Worm (Caenorhabditis elegans) whole organism, mixed stage, embryonic: ENCODE data around the gene K11E4.1.

Source experiments
- M03D4.4 ChIP-seq: sonication (generic microtip); optimal IDR thresholded peaks from 2 replicates; lab custom pipeline; 2017; ENCODE audit warnings: mild to moderate bottlenecking, missing genetic modification characterization, missing compliant biosample characterization
- bed-3 ChIP-seq: fragments of 200-800 bp; sonication (Bioruptor generic); optimal IDR thresholded peaks from 3 replicates; lab custom pipeline; 2018; ENCODE audit warnings: mild to moderate bottlenecking, missing genetic modification characterization, moderate library complexity, missing compliant biosample characterization
- blmp-1 ChIP-seq: fragments of 150-350 bp; optimal IDR thresholded peaks from 2 replicates; lab custom pipeline; 2014; ENCODE audit warnings: missing biosample characterization, missing genetic modification characterization
- ceh-39 ChIP-seq: fragments of 150-350 bp; optimal IDR thresholded peaks from 2 replicates; lab custom pipeline; 2014; ENCODE audit warnings: missing biosample characterization, missing genetic modification characterization
- ceh-43 ChIP-seq: fragments of 200-800 bp; sonication (Bioruptor generic); optimal IDR thresholded peaks from 2 replicates; lab custom pipeline; 2018; ENCODE audit warnings: mild to moderate bottlenecking, missing genetic modification characterization, moderate library complexity, missing compliant biosample characterization
- ceh-83 ChIP-seq: fragments of 200-800 bp; sonication (Bioruptor generic); optimal IDR thresholded peaks from 2 replicates; lab custom pipeline; 2018; ENCODE audit warnings: mild to moderate bottlenecking, missing genetic modification characterization, missing compliant biosample characterization
- ces-1 ChIP-seq: fragments of 150-350 bp; optimal IDR thresholded peaks from 2 replicates; lab custom pipeline; 2014; ENCODE audit warnings: missing biosample characterization, missing genetic modification reagents, missing genetic modification characterization
- cnd-1 ChIP-seq: fragments of 200-800 bp; sonication (Bioruptor generic); optimal IDR thresholded peaks from 2 replicates; lab custom pipeline; 2018; ENCODE audit warnings: mild to moderate bottlenecking, missing genetic modification characterization, missing compliant biosample characterization
- elt-1 ChIP-seq: sonication (generic microtip); optimal IDR thresholded peaks from 2 replicates; lab custom pipeline; 2017; ENCODE audit warnings: missing genetic modification characterization, mild to moderate bottlenecking, missing compliant biosample characterization, antibody characterized with exemption, moderate library complexity, borderline replicate concordance; ENCODE audit not compliant: insufficient read depth
- elt-3 ChIP-seq: fragments of 150-350 bp; optimal IDR thresholded peaks from 2 replicates; lab custom pipeline; 2014; ENCODE audit warnings: missing biosample characterization, missing genetic modification characterization
- flh-1 ChIP-seq: fragments of 200-800 bp; sonication (Bioruptor generic); optimal IDR thresholded peaks from 2 replicates; lab custom pipeline; 2018; ENCODE audit warnings: mild to moderate bottlenecking, missing genetic modification characterization, moderate library complexity, missing compliant biosample characterization
- ham-2 ChIP-seq: fragments of 200-800 bp; sonication (Bioruptor generic); optimal IDR thresholded peaks from 2 replicates; lab custom pipeline; 2018; ENCODE audit warnings: mild to moderate bottlenecking, missing genetic modification characterization, missing compliant biosample characterization
- hlh-1 ChIP-seq: fragments of 150-350 bp; optimal IDR thresholded peaks from 2 replicates; lab custom pipeline; 2014; ENCODE audit warnings: missing biosample characterization, missing genetic modification reagents, missing genetic modification characterization
- lin-13 ChIP-seq: fragments of 150-350 bp; optimal IDR thresholded peaks from 2 replicates; lab custom pipeline; 2014; ENCODE audit warnings: missing biosample characterization, missing genetic modification characterization
- lin-32 ChIP-seq: fragments of 200-800 bp; sonication (Bioruptor generic); optimal IDR thresholded peaks from 2 replicates; lab custom pipeline; 2018; ENCODE audit warnings: mild to moderate bottlenecking, missing genetic modification characterization, missing compliant biosample characterization
- lsy-2 ChIP-seq: fragments of 150-350 bp; optimal IDR thresholded peaks from 2 replicates; lab custom pipeline; 2014; ENCODE audit warnings: missing biosample characterization, missing genetic modification characterization
- mab-5 ChIP-seq: fragments of 150-350 bp; optimal IDR thresholded peaks from 2 replicates; lab custom pipeline; 2014; ENCODE audit warnings: missing biosample characterization, missing genetic modification characterization
- mep-1 ChIP-seq: fragments of 150-350 bp; optimal IDR thresholded peaks from 2 replicates; lab custom pipeline; 2017; ENCODE audit warnings: missing biosample characterization, missing genetic modification reagents, missing genetic modification characterization, inconsistent platforms
- mls-2 ChIP-seq: sonication (generic microtip); optimal IDR thresholded peaks from 2 replicates; lab custom pipeline; 2016; ENCODE audit warnings: mild to moderate bottlenecking, missing genetic modification characterization, moderate library complexity, missing compliant biosample characterization
- nhr-12 ChIP-seq: fragments of 150-350 bp; optimal IDR thresholded peaks from 2 replicates; lab custom pipeline; 2014; ENCODE audit warnings: missing biosample characterization, missing genetic modification characterization
- nhr-2 ChIP-seq: fragments of 150-350 bp; optimal IDR thresholded peaks from 2 replicates; lab custom pipeline; 2014; ENCODE audit warnings: missing biosample characterization, missing genetic modification characterization
- nhr-237 ChIP-seq: fragments of 150-350 bp; optimal IDR thresholded peaks from 2 replicates; lab custom pipeline; 2014; ENCODE audit warnings: missing biosample characterization, missing genetic modification characterization
- nhr-28 ChIP-seq: fragments of 150-350 bp; optimal IDR thresholded peaks from 2 replicates; lab custom pipeline; 2014; ENCODE audit warnings: missing biosample characterization, missing genetic modification characterization
- nhr-76 ChIP-seq: sonication (generic microtip); optimal IDR thresholded peaks from 2 replicates; lab custom pipeline; 2017; ENCODE audit warnings: missing biosample characterization, missing genetic modification characterization
- pha-4 ChIP-seq: fragments of 150-350 bp; optimal IDR thresholded peaks from 2 replicates; lab custom pipeline; 2018; ENCODE audit warnings: missing biosample characterization, missing genetic modification reagents, missing genetic modification characterization
- sem-2 ChIP-seq: fragments of 200-800 bp; sonication (Bioruptor generic); optimal IDR thresholded peaks from 2 replicates; lab custom pipeline; 2018; ENCODE audit warnings: mild to moderate bottlenecking, missing genetic modification characterization, missing compliant biosample characterization
- snpc-4 ChIP-seq: fragments of 150-350 bp; optimal IDR thresholded peaks from 2 replicates; lab custom pipeline; 2014; ENCODE audit warnings: missing biosample characterization, missing genetic modification characterization
- sptf-1 ChIP-seq: sonication (generic microtip); optimal IDR thresholded peaks from 2 replicates; lab custom pipeline; 2017; ENCODE audit warnings: mild to moderate bottlenecking, missing genetic modification characterization, moderate library complexity, missing compliant biosample characterization
- tbx-8 ChIP-seq: fragments of 200-800 bp; sonication (Bioruptor generic); optimal IDR thresholded peaks from 2 replicates; lab custom pipeline; 2018; ENCODE audit warnings: mild to moderate bottlenecking, missing genetic modification characterization, moderate library complexity, missing compliant biosample characterization
- unc-120 ChIP-seq: sonication (generic microtip); optimal IDR thresholded peaks from 2 replicates; lab custom pipeline; 2017; ENCODE audit warnings: missing genetic modification characterization, missing compliant biosample characterization; ENCODE audit not compliant: poor library complexity, severe bottlenecking
- unc-39 ChIP-seq: fragments of 150-350 bp; optimal IDR thresholded peaks from 2 replicates; lab custom pipeline; 2014; ENCODE audit warnings: missing biosample characterization, missing genetic modification characterization
- unc-62 ChIP-seq: fragments of 150-350 bp; optimal IDR thresholded peaks from 2 replicates; lab custom pipeline; 2014; ENCODE audit warnings: missing biosample characterization, missing genetic modification reagents, missing genetic modification characterization
- zip-8 ChIP-seq: fragments of 150-350 bp; optimal IDR thresholded peaks from 2 replicates; lab custom pipeline; 2014; ENCODE audit warnings: missing biosample characterization, missing genetic modification characterization
- ztf-11 ChIP-seq: fragments of 150-350 bp; optimal IDR thresholded peaks from 2 replicates; lab custom pipeline; 2014; ENCODE audit warnings: missing biosample characterization, missing genetic modification characterization

Gene K11E4.1

DNA sequence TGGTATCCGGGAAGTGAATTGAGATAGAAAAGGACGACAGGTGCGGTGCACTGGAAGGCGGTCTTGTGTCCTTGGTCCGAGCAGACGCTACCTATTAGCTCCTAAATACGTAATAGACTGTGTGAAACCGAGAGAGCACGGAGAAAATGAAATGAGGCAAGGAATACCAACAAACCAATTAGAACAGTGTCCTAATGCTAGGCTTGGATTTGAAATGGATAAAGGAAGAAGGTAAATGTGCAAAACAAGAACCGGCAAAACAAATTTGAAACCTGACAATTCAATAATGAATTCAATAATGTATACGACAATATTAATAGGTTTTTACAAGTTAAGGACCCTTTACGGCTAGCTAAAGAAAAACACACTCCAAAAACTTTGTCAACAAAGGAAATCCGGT, 45.2 kb upstream of the K11E4.1 start, which contains the start of gene C04A11.2:
TSS of gene C04A11.2 (minus strand) at position 101 of the 400 bp plus-strand sequence.
- TF ChIP-seq blmp-1 (no peak), ces-1 (GFP tag; lab: Kevin White, UChicago) (peak; percentile 65)

DNA sequence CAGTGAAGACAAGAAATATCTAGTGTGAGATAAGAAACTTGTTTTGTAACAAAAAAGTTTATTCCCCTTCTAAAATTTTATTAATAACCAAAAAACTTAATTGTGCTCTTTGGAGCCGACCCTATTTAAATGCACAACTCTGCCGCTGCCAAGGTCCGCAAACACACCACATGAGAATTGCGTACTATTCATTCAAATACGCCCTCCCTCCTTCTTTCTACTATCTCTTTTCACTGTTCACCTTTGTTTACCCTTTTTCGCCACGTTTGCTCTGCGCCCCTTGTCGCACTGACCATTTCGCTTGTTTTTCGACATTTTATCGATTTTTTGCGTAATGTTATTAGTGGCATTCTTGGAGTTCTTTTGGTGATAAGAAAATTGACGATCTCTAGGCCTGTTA, 44.3 kb upstream of the K11E4.1 start:
- TF ChIP-seq tbx-8 (GFP tag; lab: Kevin White, UChicago): no peak
- no peak for TF ChIP-seq sem-2 (GFP tag; lab: Kevin White, UChicago)
- TF ChIP-seq ztf-11 (tag; lab: Kevin White, UChicago): no peak
- TF ChIP-seq lin-13 (tag; lab: Kevin White, UChicago): peak; percentile 14
- no peak for TF ChIP-seq cnd-1 (tag; lab: Kevin White, UChicago)
- no peak for TF ChIP-seq ceh-39 (tag; lab: Kevin White, UChicago)
- TF ChIP-seq nhr-76 (tag; lab: Kevin White, UChicago): no peak
- no peak for TF ChIP-seq nhr-12 (tag; lab: Kevin White, UChicago)
- TF ChIP-seq sptf-1 (tag; lab: Kevin White, UChicago): no peak
- no peak for TF ChIP-seq zip-8 (tag; lab: Kevin White, UChicago)
- no peak for TF ChIP-seq hlh-1 (tag; lab: Kevin White, UChicago)
- TF ChIP-seq nhr-237: peak; percentile 26
- peak; percentile 72 for TF ChIP-seq mep-1
- no peak for TF ChIP-seq bed-3
- no peak for TF ChIP-seq elt-3
- no peak for TF ChIP-seq nhr-2
- no peak for TF ChIP-seq ceh-83 (GFP tag; lab: Kevin White, UChicago)
- peak; percentile 33 for TF ChIP-seq ces-1 (GFP tag; lab: Kevin White, UChicago)
- TF ChIP-seq pha-4: peak; percentile 80
- TF ChIP-seq snpc-4 (tag; lab: Kevin White, UChicago): no peak
- no peak for TF ChIP-seq ham-2 (GFP tag; lab: Kevin White, UChicago)
- TF ChIP-seq mab-5 (tag; lab: Kevin White, UChicago): no peak
- peak; percentile 6 for TF ChIP-seq lsy-2 (tag; lab: Kevin White, UChicago)

DNA sequence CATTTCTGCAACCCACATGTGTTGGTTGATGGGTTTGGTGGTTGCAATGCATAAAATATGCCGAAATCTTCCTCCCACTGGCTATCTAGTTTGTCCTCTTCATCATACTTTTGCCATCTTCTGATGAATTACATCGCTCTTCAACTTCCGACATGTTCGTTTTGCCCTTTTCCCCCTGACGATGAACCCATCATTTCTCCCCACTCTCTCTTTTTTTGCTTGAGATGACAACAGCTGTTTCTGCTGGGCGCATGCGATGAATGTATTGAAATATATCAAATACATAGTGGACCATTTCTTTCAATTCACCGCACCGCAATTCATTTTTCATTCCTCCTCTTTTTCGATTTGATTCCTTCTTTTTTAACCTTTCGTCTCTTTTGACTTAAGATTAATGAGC, 43.0 kb upstream of the K11E4.1 start:
- TF ChIP-seq unc-62 (GFP tag; lab: Kevin White, UChicago): no peak
- no peak for TF ChIP-seq unc-120 (tag; lab: Kevin White, UChicago)
- peak; percentile 60 for TF ChIP-seq hlh-1 (tag; lab: Kevin White, UChicago)
- TF ChIP-seq ceh-43 (GFP tag; lab: Kevin White, UChicago): no peak
- TF ChIP-seq nhr-2: no peak

DNA sequence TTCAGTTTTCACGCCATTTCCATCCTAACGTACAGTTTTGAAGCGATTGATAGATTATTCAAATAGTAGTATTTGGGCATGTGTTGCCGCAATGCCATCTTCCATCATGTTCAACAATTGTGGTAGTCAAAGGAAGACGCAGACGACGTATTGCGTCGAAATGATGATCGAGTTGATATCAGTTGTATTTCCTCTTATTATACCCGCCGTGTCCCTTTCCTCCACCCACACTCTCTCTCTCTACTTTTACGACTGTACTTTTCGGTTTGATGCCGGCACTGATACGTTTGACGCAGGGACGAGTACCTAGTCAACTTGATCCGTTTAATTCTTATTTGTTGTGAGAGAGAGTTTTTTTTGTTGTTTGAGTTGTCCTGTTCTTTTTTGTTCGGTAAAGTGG, 41.3 kb upstream of the K11E4.1 start:
- TF ChIP-seq lin-32 (GFP tag; lab: Kevin White, UChicago) (no peak), zip-8 (tag; lab: Kevin White, UChicago) (no peak), unc-62 (GFP tag; lab: Kevin White, UChicago) (no peak), elt-1 (tag; lab: Kevin White, UChicago) (peak; percentile 35), M03D4.4 (tag; lab: Kevin White, UChicago) (no peak)

DNA sequence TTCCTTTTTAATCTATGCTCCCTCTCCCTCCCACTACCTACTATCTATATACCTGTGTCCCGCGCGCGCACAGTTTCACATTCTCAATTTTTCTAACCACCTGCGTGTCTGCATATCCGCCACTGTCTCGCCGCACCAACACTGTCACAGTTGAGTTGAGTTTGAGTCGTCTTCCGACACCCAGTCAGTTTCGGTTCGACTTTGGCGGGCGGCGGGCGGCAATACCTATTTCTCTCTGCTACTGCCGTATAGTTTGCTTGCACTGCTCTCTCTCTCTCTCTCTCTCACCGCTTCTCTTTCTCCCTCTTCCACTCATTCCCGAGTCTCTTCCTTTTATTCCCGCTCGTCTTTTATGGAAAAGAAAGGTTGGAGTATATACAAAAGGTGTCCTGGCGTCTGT, 38.5 kb upstream of the K11E4.1 start:
- TF ChIP-seq ztf-11 (tag; lab: Kevin White, UChicago) (no peak), mab-5 (tag; lab: Kevin White, UChicago) (no peak), elt-1 (tag; lab: Kevin White, UChicago) (no peak), tbx-8 (GFP tag; lab: Kevin White, UChicago) (no peak), unc-120 (tag; lab: Kevin White, UChicago) (peak; percentile 13), ham-2 (GFP tag; lab: Kevin White, UChicago) (peak; percentile 92), ceh-39 (tag; lab: Kevin White, UChicago) (peak; percentile 17), cnd-1 (tag; lab: Kevin White, UChicago) (no peak), sptf-1 (tag; lab: Kevin White, UChicago) (peak; percentile 51), hlh-1 (tag; lab: Kevin White, UChicago) (no peak), unc-39 (no peak), zip-8 (tag; lab: Kevin White, UChicago) (no peak), ceh-83 (GFP tag; lab: Kevin White, UChicago) (no peak), nhr-237 (no peak), lin-13 (tag; lab: Kevin White, UChicago) (no peak), nhr-28 (no peak), mls-2 (tag; lab: Kevin White, UChicago) (peak; percentile 48), sem-2 (GFP tag; lab: Kevin White, UChicago) (no peak), nhr-2 (peak; percentile 29), flh-1 (GFP tag; lab: Kevin White, UChicago) (no peak), bed-3 (no peak), nhr-12 (tag; lab: Kevin White, UChicago) (no peak)
